Fruit fly (Drosophila melanogaster): ENCODE data around the gene Mal-B1.

Gene Mal-B1

dm6 chr2L:11813665-11814087 is 33.4 kb upstream of the Mal-B1 start, which contains the start of gene CycY:
Gene CycY, minus strand, starts transcription at chr2L:11813780.
- no peak for TF ChIP-seq EcR (GFP tag; optimal IDR thresholded peaks at IDR 0.05)
- no peak for TF ChIP-seq usp (GFP tag; optimal IDR thresholded peaks at IDR 0.05)
- no peak for TF ChIP-seq psq (optimal IDR thresholded peaks at IDR 0.05)
- no peak for TF ChIP-seq Dll (optimal IDR thresholded peaks at IDR 0.05)
- TF ChIP-seq CG8478 (optimal IDR thresholded peaks at IDR 0.05) = no peak
- no peak for TF ChIP-seq pan (optimal IDR thresholded peaks at IDR 0.05)

dm6 chr2L:11816376-11816775 is 30.6 kb upstream of the Mal-B1 start:
- no peak for TF ChIP-seq pan (optimal IDR thresholded peaks at IDR 0.05)
- TF ChIP-seq CG8478 (optimal IDR thresholded peaks at IDR 0.05) = no peak
- no peak for TF ChIP-seq usp (GFP tag; optimal IDR thresholded peaks at IDR 0.05)
- TF ChIP-seq EcR (GFP tag; optimal IDR thresholded peaks at IDR 0.05) = no peak
- TF ChIP-seq psq (optimal IDR thresholded peaks at IDR 0.05) = no peak
- no peak for TF ChIP-seq Dll (optimal IDR thresholded peaks at IDR 0.05)

- TF ChIP-seq EcR (GFP tag; optimal IDR thresholded peaks at IDR 0.05) = no peak
- TF ChIP-seq pan (optimal IDR thresholded peaks at IDR 0.05) = no peak
- TF ChIP-seq usp (GFP tag; optimal IDR thresholded peaks at IDR 0.05) = no peak
- no peak for TF ChIP-seq CG8478 (optimal IDR thresholded peaks at IDR 0.05)
- TF ChIP-seq psq (optimal IDR thresholded peaks at IDR 0.05) = no peak
- no peak for TF ChIP-seq Dll (optimal IDR thresholded peaks at IDR 0.05)
These were observed 23.4 kb upstream of the Mal-B1 start for dm6 chr2L:11823470-11824162.

- TF ChIP-seq EcR (GFP tag; optimal IDR thresholded peaks at IDR 0.05) (no peak), Dll (optimal IDR thresholded peaks at IDR 0.05) (no peak), usp (GFP tag; optimal IDR thresholded peaks at IDR 0.05) (no peak), CG8478 (optimal IDR thresholded peaks at IDR 0.05) (no peak), psq (optimal IDR thresholded peaks at IDR 0.05) (no peak), pan (optimal IDR thresholded peaks at IDR 0.05) (no peak)
These were observed 17.7 kb upstream of the Mal-B1 start, which contains the start of gene esc for dm6 chr2L:11829277-11829676. Gene esc, minus strand, starts transcription at chr2L:11829405.

- no peak for TF ChIP-seq Dll (optimal IDR thresholded peaks at IDR 0.05)
- no peak for TF ChIP-seq EcR (GFP tag; optimal IDR thresholded peaks at IDR 0.05)
- no peak for TF ChIP-seq CG8478 (optimal IDR thresholded peaks at IDR 0.05)
- no peak for TF ChIP-seq psq (optimal IDR thresholded peaks at IDR 0.05)
- no peak for TF ChIP-seq usp (GFP tag; optimal IDR thresholded peaks at IDR 0.05)
- no peak for TF ChIP-seq pan (optimal IDR thresholded peaks at IDR 0.05)
These were observed 13.2 kb upstream of the Mal-B1 start, which contains the start of gene CG45011 for dm6 chr2L:11833786-11834185. Gene CG45011, plus strand, starts transcription at chr2L:11834086.

dm6 chr2L:11834308-11834707 is 12.7 kb upstream of the Mal-B1 start, which contains the start of gene CG45012:
Gene CG45012, plus strand, starts transcription at chr2L:11834608.
- TF ChIP-seq psq (optimal IDR thresholded peaks at IDR 0.05) = no peak

dm6 chr2L:11836943-11837342 is 10.1 kb upstream of the Mal-B1 start, which contains the start of gene Sfp33A4:
Gene Sfp33A4, plus strand, starts transcription at chr2L:11837243.
- no peak for TF ChIP-seq usp (GFP tag; optimal IDR thresholded peaks at IDR 0.05)
- TF ChIP-seq pan (optimal IDR thresholded peaks at IDR 0.05) = no peak
- no peak for TF ChIP-seq Dll (optimal IDR thresholded peaks at IDR 0.05)
- no peak for TF ChIP-seq CG8478 (optimal IDR thresholded peaks at IDR 0.05)
- no peak for TF ChIP-seq psq (optimal IDR thresholded peaks at IDR 0.05)
- no peak for TF ChIP-seq EcR (GFP tag; optimal IDR thresholded peaks at IDR 0.05)

- TF ChIP-seq pan (optimal IDR thresholded peaks at IDR 0.05) (no peak), Dll (optimal IDR thresholded peaks at IDR 0.05) (no peak), psq (optimal IDR thresholded peaks at IDR 0.05) (no peak), CG8478 (optimal IDR thresholded peaks at IDR 0.05) (no peak), EcR (GFP tag; optimal IDR thresholded peaks at IDR 0.05) (no peak), usp (GFP tag; optimal IDR thresholded peaks at IDR 0.05) (no peak)
These were observed 9.6 kb upstream of the Mal-B1 start, which contains the start of gene Sfp33A2 for dm6 chr2L:11837413-11837812. Gene Sfp33A2, plus strand, starts transcription at chr2L:11837713.

- no peak for TF ChIP-seq EcR (GFP tag; optimal IDR thresholded peaks at IDR 0.05)
- TF ChIP-seq pan (optimal IDR thresholded peaks at IDR 0.05) = no peak
- TF ChIP-seq psq (optimal IDR thresholded peaks at IDR 0.05) = no peak
- TF ChIP-seq Dll (optimal IDR thresholded peaks at IDR 0.05) = no peak
- TF ChIP-seq CG8478 (optimal IDR thresholded peaks at IDR 0.05) = no peak
- TF ChIP-seq usp (GFP tag; optimal IDR thresholded peaks at IDR 0.05) = no peak
These were observed 7.4 kb upstream of the Mal-B1 start, which contains the start of gene Sfp33A3 for dm6 chr2L:11839612-11840011. Gene Sfp33A3, plus strand, starts transcription at chr2L:11839912.

dm6 chr2L:11840391-11840790 is 6.6 kb upstream of the Mal-B1 start, which contains the start of gene CG31704:
Gene CG31704, plus strand, starts transcription at chr2L:11840691.
- TF ChIP-seq psq (optimal IDR thresholded peaks at IDR 0.05) = no peak
- no peak for TF ChIP-seq CG8478 (optimal IDR thresholded peaks at IDR 0.05)
- no peak for TF ChIP-seq EcR (GFP tag; optimal IDR thresholded peaks at IDR 0.05)
- TF ChIP-seq usp (GFP tag; optimal IDR thresholded peaks at IDR 0.05) = no peak
- no peak for TF ChIP-seq pan (optimal IDR thresholded peaks at IDR 0.05)
- no peak for TF ChIP-seq Dll (optimal IDR thresholded peaks at IDR 0.05)

dm6 chr2L:11841538-11841937 is 5.5 kb upstream of the Mal-B1 start:
- TF ChIP-seq usp (GFP tag; optimal IDR thresholded peaks at IDR 0.05) (no peak), CG8478 (optimal IDR thresholded peaks at IDR 0.05) (no peak), pan (optimal IDR thresholded peaks at IDR 0.05) (no peak), psq (optimal IDR thresholded peaks at IDR 0.05) (no peak), Dll (optimal IDR thresholded peaks at IDR 0.05) (no peak), EcR (GFP tag; optimal IDR thresholded peaks at IDR 0.05) (no peak)

Measured in whole organism.